Worm (Caenorhabditis elegans): ENCODE data around the gene hpo-36.

DNA sequence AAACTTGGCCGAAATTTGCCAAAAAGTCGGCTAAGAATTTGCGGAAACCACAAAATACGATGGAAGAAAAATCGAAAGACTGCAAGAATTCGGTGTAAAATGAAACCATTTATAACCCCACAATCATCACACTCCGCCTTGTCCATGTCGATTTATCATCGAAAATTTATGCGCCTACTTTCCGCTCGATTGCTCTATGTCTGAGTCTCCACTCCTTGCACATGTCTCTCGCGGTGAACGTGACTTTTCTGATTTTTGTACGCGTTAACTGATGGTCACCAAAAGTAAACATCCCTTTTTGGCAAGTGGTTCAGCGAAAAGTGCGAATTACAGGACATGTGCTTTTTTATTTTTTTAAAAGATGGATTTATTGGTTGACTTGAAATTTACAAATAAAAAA lies 37.7 kb upstream of the hpo-36 start:
- TF ChIP-seq nhr-76 (tag; optimal IDR thresholded peaks at IDR 0.05) (no peak), unc-130 (GFP tag; optimal IDR thresholded peaks at IDR 0.05) (no peak), ama-1 (optimal IDR thresholded peaks at IDR 0.05) (no peak), nhr-42 (GFP tag; IDR thresholded peaks at IDR 0.05) (no peak), fos-1 (tag; optimal IDR thresholded peaks at IDR 0.05) (no peak), D1046.2 (GFP tag; IDR thresholded peaks at IDR 0.05) (no peak)
